Fruit fly (Drosophila melanogaster) whole organism, pupa: Measurements from ENCODE around the gene CG11811.

ENCODE experiments used
- CG14655 ChIP-seq: fragments of 200-800 bp; sonication (Bioruptor generic); optimal IDR thresholded peaks from 3 replicates; lab custom pipeline; 2017; ENCODE audit warnings: mild to moderate bottlenecking, missing biosample characterization, missing genetic modification reagents, missing genetic modification characterization
- CG15710 ChIP-seq: fragments of 200-800 bp; sonication (Bioruptor generic); optimal IDR thresholded peaks from 2 replicates; lab custom pipeline; 2018; ENCODE audit warnings: missing biosample characterization, mild to moderate bottlenecking, missing genetic modification characterization, moderate library complexity
- CG34367 ChIP-seq: fragments of 200-800 bp; sonication (Bioruptor generic); optimal IDR thresholded peaks from 2 replicates; lab custom pipeline; 2018; ENCODE audit warnings: missing biosample characterization, mild to moderate bottlenecking, missing genetic modification characterization
- CG4496 ChIP-seq: fragments of 200-800 bp; sonication (Bioruptor generic); IDR thresholded peaks from 3 replicates; pipeline ENCODE4 v1.3.6; 2022; ENCODE audit warnings: missing biosample characterization, missing genetic modification characterization
- CG8159 ChIP-seq: fragments of 200-800 bp; sonication (Bioruptor generic); optimal IDR thresholded peaks from 3 replicates; lab custom pipeline; 2018; ENCODE audit warnings: missing biosample characterization, mild to moderate bottlenecking, missing genetic modification characterization, moderate library complexity
- Ets98B ChIP-seq: fragments of 200-800 bp; sonication (Bioruptor generic); IDR thresholded peaks from 2 replicates; pipeline ENCODE4 v1.3.6; 2022; ENCODE audit warnings: missing biosample characterization, missing genetic modification characterization
- Pif1A ChIP-seq: fragments of 200-800 bp; sonication (Bioruptor generic); optimal IDR thresholded peaks from 3 replicates; lab custom pipeline; 2016; ENCODE audit warnings: missing biosample characterization, missing genetic modification characterization
- Snoo ChIP-seq: fragments of 200-800 bp; sonication (Bioruptor generic); optimal IDR thresholded peaks from 3 replicates; lab custom pipeline; 2017; ENCODE audit warnings: missing biosample characterization, mild to moderate bottlenecking, missing genetic modification characterization, inconsistent platforms
- rn ChIP-seq: fragments of 200-800 bp; sonication (Bioruptor generic); IDR thresholded peaks from 2 replicates; pipeline ENCODE4 v1.3.6; 2022; ENCODE audit warnings: missing biosample characterization, missing genetic modification characterization

Gene CG11811

dm6 chr3L:10741120-10741519 is 50.3 kb downstream of the CG11811 start:
- TF ChIP-seq Pif1A (GFP tag; lab: Kevin White, UChicago) (no peak), CG4496 (peak; percentile 39; the same call in 1 of the 3 replicates), CG8159 (no peak), Snoo (tag; lab: Kevin White, UChicago) (no peak), Ets98B (GFP tag; lab: Robert Waterston, UW) (0 out of 2 replicates have a peak, but pooled peaks have one; percentile 12), CG15710 (tag; lab: Kevin White, UChicago) (no peak), rn (GFP tag; lab: Robert Waterston, UW) (no peak), CG34367 (tag; lab: Kevin White, UChicago) (no peak), CG14655 (GFP tag; lab: Kevin White, UChicago) (no peak)
